Worm (Caenorhabditis elegans): ENCODE results near the gene ppm-1.A.

ppm-1.A gene

DNA sequence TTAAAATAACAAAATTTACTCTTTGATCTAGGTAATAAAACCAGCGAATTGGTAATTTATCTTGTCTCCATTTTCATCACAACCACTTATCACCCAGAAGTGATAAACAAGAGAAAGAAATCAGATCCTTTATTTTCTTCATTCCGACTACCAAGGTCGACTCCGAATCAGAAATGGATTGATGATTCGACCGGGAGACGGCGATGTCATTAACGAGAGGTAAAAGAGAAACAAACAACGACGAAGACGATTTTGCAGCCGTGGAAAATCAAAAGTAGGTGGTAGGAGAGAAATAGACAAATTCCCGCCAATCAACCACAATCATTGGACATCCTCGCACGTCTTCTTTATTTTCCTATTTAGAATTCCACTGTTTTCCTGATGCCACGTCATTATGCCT, 20.9 kb upstream of the ppm-1.A start:
- TF ChIP-seq F13H6.1 (tag; optimal IDR thresholded peaks at IDR 0.05) (no peak), unc-39 (tag; optimal IDR thresholded peaks at IDR 0.05) (no peak), nhr-11 (tag; optimal IDR thresholded peaks at IDR 0.05) (no peak), crh-2 (tag; optimal IDR thresholded peaks at IDR 0.05) (peak; percentile 1), blmp-1 (tag; optimal IDR thresholded peaks at IDR 0.05; ENCODE audit: insufficient read depth) (peak; percentile 3), unc-55 (GFP tag; optimal IDR thresholded peaks at IDR 0.05) (no peak), nhr-237 (tag; optimal IDR thresholded peaks at IDR 0.05) (no peak), lsy-2 (tag; optimal IDR thresholded peaks at IDR 0.05) (no peak), ZK546.5 (tag; optimal IDR thresholded peaks at IDR 0.05) (no peak), Y55F3AM.14 (GFP tag; optimal IDR thresholded peaks at IDR 0.05) (no peak), unc-62 (GFP tag; optimal IDR thresholded peaks at IDR 0.05) (no peak), mdl-1 (tag; optimal IDR thresholded peaks at IDR 0.05) (no peak), sma-9 (GFP tag; optimal IDR thresholded peaks at IDR 0.05) (peak; percentile 43), sma-9 (tag; optimal IDR thresholded peaks at IDR 0.05) (no peak), fos-1 (tag; optimal IDR thresholded peaks at IDR 0.05) (peak; percentile 7), nhr-12 (tag; optimal IDR thresholded peaks at IDR 0.05) (no peak), sma-3 (GFP tag; optimal IDR thresholded peaks at IDR 0.05) (peak; percentile 63), nhr-21 (tag; optimal IDR thresholded peaks at IDR 0.05) (peak; percentile 24), mab-5 (tag; optimal IDR thresholded peaks at IDR 0.05) (no peak), R02D3.7 (tag; optimal IDR thresholded peaks at IDR 0.05) (no peak)

ce11 chrV:10556362-10556761, 20.2 kb upstream of the ppm-1.A start:
- TF ChIP-seq ztf-1 (GFP tag; conservative IDR thresholded peaks at IDR 0.05) (no peak), sma-3 (GFP tag; optimal IDR thresholded peaks at IDR 0.05) (peak; percentile 54)

DNA sequence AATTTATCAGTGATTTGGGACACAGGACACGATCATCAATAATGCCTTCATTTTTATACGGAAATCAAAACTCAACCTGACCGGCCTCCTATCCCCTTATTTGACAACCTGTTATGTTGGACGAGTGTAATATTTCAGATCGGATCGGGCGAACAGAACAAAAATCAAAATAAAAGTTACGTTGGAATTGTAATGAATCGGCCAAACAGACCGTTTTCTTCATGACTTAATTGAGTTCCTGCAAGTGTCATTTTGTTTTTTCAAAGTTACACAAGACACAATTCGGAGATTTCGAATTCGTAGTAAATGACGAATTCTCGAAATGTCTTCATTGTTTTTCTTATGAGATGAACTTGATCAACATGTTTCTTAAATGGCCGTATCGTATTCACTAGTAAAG, 19.1 kb upstream of the ppm-1.A start, which contains the start of gene F32G8.3:
Gene F32G8.3 (minus strand): TSS at position 101 of the 400 bp plus-strand sequence.
- TF ChIP-seq nhr-129 (tag; optimal IDR thresholded peaks at IDR 0.05) (no peak), sma-9 (GFP tag; optimal IDR thresholded peaks at IDR 0.05) (no peak), sma-9 (tag; optimal IDR thresholded peaks at IDR 0.05) (no peak), unc-55 (GFP tag; optimal IDR thresholded peaks at IDR 0.05) (no peak), ztf-1 (GFP tag; conservative IDR thresholded peaks at IDR 0.05) (no peak), nhr-237 (tag; optimal IDR thresholded peaks at IDR 0.05) (no peak), F13H6.1 (tag; optimal IDR thresholded peaks at IDR 0.05) (no peak), nhr-12 (tag; optimal IDR thresholded peaks at IDR 0.05) (no peak), lsy-2 (tag; optimal IDR thresholded peaks at IDR 0.05) (no peak), nhr-21 (tag; optimal IDR thresholded peaks at IDR 0.05) (no peak), blmp-1 (tag; optimal IDR thresholded peaks at IDR 0.05; ENCODE audit: insufficient read depth) (no peak), elt-1 (tag; optimal IDR thresholded peaks at IDR 0.05) (no peak), ztf-11 (tag; optimal IDR thresholded peaks at IDR 0.05) (no peak), lin-11 (tag; optimal IDR thresholded peaks at IDR 0.05) (no peak), nhr-77 (tag; optimal IDR thresholded peaks at IDR 0.05) (no peak)

DNA sequence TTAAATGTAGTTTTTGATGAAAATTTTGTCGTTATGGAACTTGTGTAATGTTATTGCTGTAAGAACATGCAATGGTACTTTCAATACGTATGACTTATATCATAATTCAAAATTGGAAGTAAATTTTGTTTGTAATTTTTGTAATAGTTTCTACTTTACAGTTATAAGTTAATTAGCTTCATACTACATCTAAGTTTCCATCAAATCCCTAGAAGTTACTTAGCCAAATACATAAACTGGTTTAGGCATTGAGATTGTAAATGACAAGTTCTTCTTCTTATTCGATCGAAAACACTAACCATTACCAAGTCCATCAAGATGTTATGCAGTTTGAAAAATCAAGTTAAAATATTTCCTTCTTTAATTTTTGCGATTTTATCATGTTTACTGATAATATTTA, 13.5 kb upstream of the ppm-1.A start, which contains the start of gene F32G8.2:
Gene F32G8.2 (plus strand): TSS at position 301 of the 400 bp plus-strand sequence.
- no peak for TF ChIP-seq elt-3 (tag; optimal IDR thresholded peaks at IDR 0.05)
- no peak for TF ChIP-seq C34F6.9 (tag; optimal IDR thresholded peaks at IDR 0.05)
- no peak for TF ChIP-seq gmeb-1 (tag; optimal IDR thresholded peaks at IDR 0.05)
- no peak for TF ChIP-seq R02D3.7 (tag; optimal IDR thresholded peaks at IDR 0.05)
- TF ChIP-seq ztf-4 (tag; optimal IDR thresholded peaks at IDR 0.05): no peak
- TF ChIP-seq alr-1 (tag; optimal IDR thresholded peaks at IDR 0.05): no peak
- TF ChIP-seq sma-3 (GFP tag; optimal IDR thresholded peaks at IDR 0.05): no peak
- TF ChIP-seq mbf-1 (tag; optimal IDR thresholded peaks at IDR 0.05): no peak
- TF ChIP-seq ceh-82 (tag; optimal IDR thresholded peaks at IDR 0.05): no peak
- TF ChIP-seq nhr-77 (tag; optimal IDR thresholded peaks at IDR 0.05): no peak
- no peak for TF ChIP-seq skn-1 (tag; optimal IDR thresholded peaks at IDR 0.05)
- no peak for TF ChIP-seq egl-27 (tag; optimal IDR thresholded peaks at IDR 0.05)

- TF ChIP-seq elt-1 (tag; optimal IDR thresholded peaks at IDR 0.05) (no peak), nhr-129 (tag; optimal IDR thresholded peaks at IDR 0.05) (no peak), Y55F3AM.14 (GFP tag; optimal IDR thresholded peaks at IDR 0.05) (no peak), ZK546.5 (tag; optimal IDR thresholded peaks at IDR 0.05) (no peak), crh-2 (tag; optimal IDR thresholded peaks at IDR 0.05) (no peak)
Measured at ce11 chrV:10548981-10549380, 12.8 kb upstream of the ppm-1.A start, which contains the start of gene srd-34. Gene srd-34, minus strand, starts transcription at chrV:10549081.

All from whole organism, L2 larva.